Worm (Caenorhabditis elegans): ENCODE measurements around the gene T22F3.10.

T22F3.10 gene

ce11 chrV:3582086-3582485, 29.5 kb downstream of the T22F3.10 start:
- no peak for TF ChIP-seq ceh-24 (tag; optimal IDR thresholded peaks at IDR 0.05)
- no peak for TF ChIP-seq npax-4 (tag; optimal IDR thresholded peaks at IDR 0.05)
- no peak for TF ChIP-seq unc-42 (tag; optimal IDR thresholded peaks at IDR 0.05)
- no peak for TF ChIP-seq pqm-1 (tag; optimal IDR thresholded peaks at IDR 0.05)
- TF ChIP-seq sox-4 (tag; optimal IDR thresholded peaks at IDR 0.05): no peak
- TF ChIP-seq ceh-18 (tag; optimal IDR thresholded peaks at IDR 0.05): no peak
- TF ChIP-seq odd-2 (tag; optimal IDR thresholded peaks at IDR 0.05): no peak
- no peak for TF ChIP-seq syd-9 (tag; optimal IDR thresholded peaks at IDR 0.05)
- TF ChIP-seq hlh-30 (tag; optimal IDR thresholded peaks at IDR 0.05; ENCODE audit: insufficient read depth): no peak
- TF ChIP-seq ceh-30 (tag; optimal IDR thresholded peaks at IDR 0.05): no peak
- TF ChIP-seq eyg-1 (tag; optimal IDR thresholded peaks at IDR 0.05): no peak
- no peak for TF ChIP-seq C38D4.7 (GFP tag; optimal IDR thresholded peaks at IDR 0.05)
- no peak for TF ChIP-seq fkh-10 (GFP tag; optimal IDR thresholded peaks at IDR 0.05)
- no peak for TF ChIP-seq hlh-15 (tag; optimal IDR thresholded peaks at IDR 0.05)
- TF ChIP-seq C08G9.2 (tag; optimal IDR thresholded peaks at IDR 0.05): no peak
- no peak for TF ChIP-seq unc-3 (GFP tag; conservative IDR thresholded peaks at IDR 0.05)
- no peak for TF ChIP-seq unc-3 (tag; optimal IDR thresholded peaks at IDR 0.05)
- no peak for TF ChIP-seq che-1 (tag; optimal IDR thresholded peaks at IDR 0.05)
- TF ChIP-seq ceh-9 (tag; optimal IDR thresholded peaks at IDR 0.05): no peak

DNA sequence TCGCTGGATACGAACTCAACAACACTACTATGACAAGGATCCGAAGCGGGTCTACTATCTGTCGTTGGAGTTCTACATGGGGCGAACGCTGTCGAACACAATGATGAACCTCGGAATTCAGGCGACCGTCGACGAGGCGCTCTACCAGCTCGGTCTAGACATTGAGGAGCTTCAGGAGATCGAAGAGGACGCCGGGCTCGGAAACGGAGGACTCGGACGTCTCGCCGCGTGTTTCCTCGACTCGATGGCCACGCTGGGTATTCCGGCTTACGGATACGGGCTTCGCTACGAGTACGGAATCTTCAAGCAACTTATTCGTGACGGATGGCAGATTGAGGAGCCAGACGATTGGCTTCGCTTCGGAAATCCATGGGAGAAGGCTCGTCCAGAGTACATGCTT, 29.9 kb downstream of the T22F3.10 start:
- TF ChIP-seq nhr-11 (tag; optimal IDR thresholded peaks at IDR 0.05) (no peak), tbx-2 (tag; optimal IDR thresholded peaks at IDR 0.05) (no peak), ceh-14 (tag; optimal IDR thresholded peaks at IDR 0.05) (no peak), tbx-7 (tag; optimal IDR thresholded peaks at IDR 0.05) (no peak), ztf-16 (tag; optimal IDR thresholded peaks at IDR 0.05) (no peak)

DNA sequence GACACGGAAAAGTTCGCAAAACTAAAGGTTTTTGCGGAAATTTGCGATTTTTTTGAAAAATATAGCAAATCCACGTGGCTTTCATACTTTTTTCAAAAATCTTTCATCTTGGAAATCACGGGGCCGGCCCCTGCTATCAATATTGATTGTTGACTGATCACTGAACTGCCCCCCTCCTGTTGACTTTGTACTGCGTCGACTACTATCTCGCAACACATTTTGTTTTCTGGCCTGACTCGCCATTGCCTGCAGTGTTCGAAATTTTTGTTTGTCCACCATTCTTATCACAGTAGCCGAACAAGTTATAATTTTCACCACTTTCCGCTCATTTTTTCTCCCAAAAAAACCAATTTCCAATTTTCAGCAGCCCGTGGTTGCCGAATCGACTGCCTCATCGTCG, 30.5 kb downstream of the T22F3.10 start:
- TF ChIP-seq T23F11.4 (GFP tag; optimal IDR thresholded peaks at IDR 0.05) (no peak), ceh-19 (GFP tag; optimal IDR thresholded peaks at IDR 0.05) (no peak), npax-4 (tag; optimal IDR thresholded peaks at IDR 0.05) (no peak), pqm-1 (tag; optimal IDR thresholded peaks at IDR 0.05) (no peak), zip-5 (tag; optimal IDR thresholded peaks at IDR 0.05) (no peak), unc-42 (tag; optimal IDR thresholded peaks at IDR 0.05) (no peak), F13H6.1 (tag; optimal IDR thresholded peaks at IDR 0.05) (no peak), Y22D7AL.16 (tag; optimal IDR thresholded peaks at IDR 0.05) (no peak), fkh-6 (tag; optimal IDR thresholded peaks at IDR 0.05) (no peak), ama-1 (optimal IDR thresholded peaks at IDR 0.05) (no peak), ceh-9 (tag; optimal IDR thresholded peaks at IDR 0.05) (no peak), ahr-1 (tag; optimal IDR thresholded peaks at IDR 0.05) (no peak), madf-2 (tag; optimal IDR thresholded peaks at IDR 0.05) (no peak), K02D7.2 (tag; optimal IDR thresholded peaks at IDR 0.05) (no peak), sox-4 (tag; optimal IDR thresholded peaks at IDR 0.05) (no peak), fkh-10 (GFP tag; optimal IDR thresholded peaks at IDR 0.05) (no peak), ceh-22 (tag; optimal IDR thresholded peaks at IDR 0.05) (no peak), ceh-14 (tag; optimal IDR thresholded peaks at IDR 0.05) (no peak), ceh-45 (GFP tag; IDR thresholded peaks at IDR 0.05) (no peak)

DNA sequence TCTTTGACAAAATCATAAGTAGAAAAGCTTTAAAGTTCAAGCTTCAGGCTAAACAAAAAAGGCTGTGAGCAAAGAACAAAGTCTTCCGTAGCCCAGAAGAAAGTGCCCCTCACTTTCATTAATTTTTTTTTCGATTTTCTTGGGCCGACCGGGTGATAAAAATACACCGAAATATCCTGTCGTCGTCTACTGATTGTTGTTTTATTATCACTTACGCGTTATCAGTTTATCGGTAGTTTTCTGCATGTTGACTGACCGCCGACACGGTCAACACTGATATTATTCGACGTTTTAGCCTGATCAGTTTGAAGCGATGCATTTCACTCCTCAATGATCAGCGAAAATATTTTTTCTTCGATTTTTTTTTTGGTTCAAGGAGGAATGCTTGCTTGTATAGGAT, 31.2 kb downstream of the T22F3.10 start:
- TF ChIP-seq syd-9 (tag; optimal IDR thresholded peaks at IDR 0.05): no peak
- peak; percentile 88 for TF ChIP-seq elt-2 (tag; optimal IDR thresholded peaks at IDR 0.05)

DNA sequence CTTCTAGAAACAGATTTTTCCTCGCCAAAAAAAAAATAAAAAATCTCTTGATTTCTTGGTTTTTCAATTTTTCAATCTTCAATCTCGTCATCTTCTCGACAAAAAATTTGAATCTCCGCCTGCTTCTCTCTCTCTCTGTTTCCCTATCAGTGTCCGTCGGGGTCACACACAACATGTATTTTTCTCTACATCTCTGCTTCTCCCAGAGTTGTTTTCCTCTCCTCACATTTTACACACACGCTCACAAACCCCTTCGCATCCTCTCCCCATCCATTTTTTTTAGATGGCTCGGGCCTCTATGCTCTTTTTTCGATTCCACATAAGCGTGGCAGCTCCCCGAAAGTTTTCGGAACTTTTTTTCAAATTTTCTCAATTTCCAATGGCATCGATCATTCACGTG, 31.8 kb downstream of the T22F3.10 start:
- TF ChIP-seq ceh-14 (tag; optimal IDR thresholded peaks at IDR 0.05): no peak
- TF ChIP-seq rnt-1 (tag; optimal IDR thresholded peaks at IDR 0.05): no peak
- no peak for TF ChIP-seq hlh-30 (tag; optimal IDR thresholded peaks at IDR 0.05; ENCODE audit: insufficient read depth)
- TF ChIP-seq ama-1 (optimal IDR thresholded peaks at IDR 0.05): no peak
- TF ChIP-seq C38D4.7 (GFP tag; optimal IDR thresholded peaks at IDR 0.05): no peak
- no peak for TF ChIP-seq unc-42 (tag; optimal IDR thresholded peaks at IDR 0.05)
- TF ChIP-seq ceh-18 (tag; optimal IDR thresholded peaks at IDR 0.05): peak; percentile 41
- TF ChIP-seq eyg-1 (tag; optimal IDR thresholded peaks at IDR 0.05): no peak
- peak; percentile 2 for TF ChIP-seq unc-55 (GFP tag; optimal IDR thresholded peaks at IDR 0.05)
- no peak for TF ChIP-seq ceh-6 (GFP tag; optimal IDR thresholded peaks at IDR 0.05)
- peak; percentile 9 for TF ChIP-seq nfya-1 (tag; optimal IDR thresholded peaks at IDR 0.05)
- no peak for TF ChIP-seq ceh-19 (GFP tag; optimal IDR thresholded peaks at IDR 0.05)
- TF ChIP-seq sox-2 (GFP tag; IDR thresholded peaks at IDR 0.05): no peak
- TF ChIP-seq gmeb-2 (tag; optimal IDR thresholded peaks at IDR 0.05): no peak
- no peak for TF ChIP-seq dmd-4 (tag; optimal IDR thresholded peaks at IDR 0.05; ENCODE audit: borderline replicate concordance)

Data from whole organism, late embryonic.